Worm (Caenorhabditis elegans): Measurements from ENCODE around the gene sre-53.

Gene sre-53

ce11 chrII:12303142-12303541 is 20.1 kb downstream of the sre-53 start, which contains the start of gene sre-50:
TSS of gene sre-50 (plus strand) at chrII:12303525.
- TF ChIP-seq dmd-4 (tag; optimal IDR thresholded peaks at IDR 0.05) (no peak), unc-62 (GFP tag; optimal IDR thresholded peaks at IDR 0.05) (no peak), ZK546.5 (tag; optimal IDR thresholded peaks at IDR 0.05) (no peak), nhr-237 (tag; optimal IDR thresholded peaks at IDR 0.05) (no peak), ceh-82 (tag; optimal IDR thresholded peaks at IDR 0.05) (no peak), elt-1 (tag; optimal IDR thresholded peaks at IDR 0.05) (no peak), mdl-1 (tag; optimal IDR thresholded peaks at IDR 0.05) (no peak), C34F6.9 (tag; optimal IDR thresholded peaks at IDR 0.05) (no peak), lin-13 (GFP tag; optimal IDR thresholded peaks at IDR 0.05) (no peak), nhr-10 (tag; optimal IDR thresholded peaks at IDR 0.05) (no peak), elt-3 (tag; optimal IDR thresholded peaks at IDR 0.05) (no peak), snpc-4 (tag; optimal IDR thresholded peaks at IDR 0.05) (no peak), ceh-16 (tag; optimal IDR thresholded peaks at IDR 0.05) (no peak), mab-5 (tag; optimal IDR thresholded peaks at IDR 0.05) (no peak), nhr-129 (tag; optimal IDR thresholded peaks at IDR 0.05) (no peak), lsy-2 (tag; optimal IDR thresholded peaks at IDR 0.05) (no peak), fos-1 (tag; optimal IDR thresholded peaks at IDR 0.05) (no peak)

DNA sequence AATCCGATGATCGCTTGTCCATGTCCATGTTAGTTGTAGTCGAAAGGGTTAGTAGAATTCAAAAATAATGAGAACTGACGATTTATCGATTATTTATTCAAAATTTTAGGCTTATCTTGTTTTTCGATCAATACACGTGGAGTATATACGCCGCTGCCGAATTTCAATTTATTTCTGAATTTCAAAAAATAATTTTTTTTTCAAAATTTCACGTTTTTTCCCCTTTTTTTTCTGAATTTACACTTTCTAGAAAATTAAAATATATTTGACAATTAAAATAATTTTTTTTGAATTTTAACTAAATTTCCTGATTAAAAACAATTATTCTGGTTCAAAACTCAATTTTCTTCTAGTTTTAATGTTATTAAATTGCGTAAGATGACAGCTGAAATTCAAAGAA is 20.9 kb downstream of the sre-53 start, which contains the start of gene C50E10.1:
Gene C50E10.1 (minus strand): TSS at position 101 of the 400 bp plus-strand sequence.
- TF ChIP-seq peb-1 (tag; optimal IDR thresholded peaks at IDR 0.05), result no peak
- no peak for TF ChIP-seq nhr-25 (tag; optimal IDR thresholded peaks at IDR 0.05)
- TF ChIP-seq nhr-77 (tag; optimal IDR thresholded peaks at IDR 0.05), result no peak

DNA sequence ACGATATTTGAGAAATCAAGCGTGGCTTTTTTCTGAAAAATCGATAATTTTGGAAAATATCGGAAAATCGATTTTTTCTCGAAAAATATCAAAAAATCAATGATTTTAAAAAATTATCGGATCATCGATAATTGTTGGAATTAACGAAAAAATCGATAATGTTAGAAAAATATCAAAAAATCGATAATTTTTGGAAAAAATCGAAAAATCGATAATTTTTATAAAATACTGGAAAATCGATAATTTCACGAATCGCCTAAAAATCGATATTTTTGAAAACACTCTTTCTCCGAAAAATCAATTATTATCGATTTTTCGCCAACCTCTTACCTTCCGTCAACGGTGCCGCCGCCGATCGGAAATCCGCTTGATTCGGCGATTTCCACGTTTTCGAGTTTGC is 22.0 kb downstream of the sre-53 start:
- no peak for TF ChIP-seq egl-27 (tag; optimal IDR thresholded peaks at IDR 0.05)
- TF ChIP-seq unc-55 (GFP tag; optimal IDR thresholded peaks at IDR 0.05), result no peak
- no peak for TF ChIP-seq nhr-12 (tag; optimal IDR thresholded peaks at IDR 0.05)
- no peak for TF ChIP-seq ama-1 (optimal IDR thresholded peaks at IDR 0.05)
- no peak for TF ChIP-seq aly-2 (tag; optimal IDR thresholded peaks at IDR 0.05)
- no peak for TF ChIP-seq blmp-1 (tag; optimal IDR thresholded peaks at IDR 0.05; ENCODE audit: insufficient read depth)
- no peak for TF ChIP-seq nhr-129 (tag; optimal IDR thresholded peaks at IDR 0.05)
- no peak for TF ChIP-seq R02D3.7 (tag; optimal IDR thresholded peaks at IDR 0.05)
- no peak for TF ChIP-seq snpc-4 (tag; optimal IDR thresholded peaks at IDR 0.05)
- TF ChIP-seq lin-39 (tag; optimal IDR thresholded peaks at IDR 0.05), result no peak
- TF ChIP-seq dmd-4 (tag; optimal IDR thresholded peaks at IDR 0.05), result no peak
- no peak for TF ChIP-seq sma-9 (GFP tag; optimal IDR thresholded peaks at IDR 0.05)
- TF ChIP-seq sma-9 (tag; optimal IDR thresholded peaks at IDR 0.05), result no peak

DNA sequence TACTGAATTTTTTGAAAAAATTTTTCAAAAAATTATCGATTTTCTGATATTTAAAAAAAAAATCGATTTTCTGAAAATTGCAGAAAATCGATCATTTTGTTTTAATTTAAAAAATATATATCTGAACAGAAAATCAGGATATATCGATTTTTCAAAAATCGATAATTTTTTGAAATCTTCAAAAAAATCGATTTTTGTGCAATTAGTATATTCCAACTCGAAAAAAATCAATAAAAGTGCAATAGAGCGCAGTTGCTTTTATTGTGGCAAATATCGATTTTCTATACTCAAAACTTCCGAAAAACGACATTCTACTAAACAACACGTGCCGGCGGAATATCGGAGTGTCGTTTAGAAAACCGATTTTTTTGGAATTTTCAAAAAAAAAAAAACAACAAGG is 22.5 kb downstream of the sre-53 start:
- TF ChIP-seq ceh-82 (tag; optimal IDR thresholded peaks at IDR 0.05) (no peak), ama-1 (optimal IDR thresholded peaks at IDR 0.05) (no peak), nhr-11 (tag; optimal IDR thresholded peaks at IDR 0.05) (no peak), nhr-77 (tag; optimal IDR thresholded peaks at IDR 0.05) (no peak), zag-1 (tag; optimal IDR thresholded peaks at IDR 0.05) (no peak), sma-3 (GFP tag; optimal IDR thresholded peaks at IDR 0.05) (no peak), nhr-25 (tag; optimal IDR thresholded peaks at IDR 0.05) (no peak), R02D3.7 (tag; optimal IDR thresholded peaks at IDR 0.05) (no peak), snpc-4 (tag; optimal IDR thresholded peaks at IDR 0.05) (no peak)

DNA sequence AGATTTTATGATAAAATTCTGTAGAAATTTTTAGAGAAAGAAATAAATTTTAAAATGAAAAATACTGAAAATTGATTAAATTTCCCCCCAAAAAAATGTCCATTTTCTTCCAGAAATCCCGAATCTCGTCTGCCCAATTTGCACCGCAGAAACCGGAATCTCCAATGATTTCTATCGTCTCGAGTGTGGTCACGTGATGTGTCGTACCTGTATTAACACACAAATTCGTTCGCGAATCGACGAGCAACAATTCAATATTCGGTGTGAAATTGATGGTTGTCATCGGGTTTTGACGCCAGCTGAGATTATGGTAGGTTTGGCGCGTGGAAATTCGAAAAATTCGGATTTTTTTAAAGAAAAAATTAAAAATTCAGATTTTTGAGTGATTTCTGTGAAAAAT is 26.6 kb downstream of the sre-53 start:
- TF ChIP-seq mbf-1 (tag; optimal IDR thresholded peaks at IDR 0.05), result no peak
- TF ChIP-seq nhr-77 (tag; optimal IDR thresholded peaks at IDR 0.05), result no peak
- TF ChIP-seq mab-5 (tag; optimal IDR thresholded peaks at IDR 0.05), result no peak
- TF ChIP-seq nhr-12 (tag; optimal IDR thresholded peaks at IDR 0.05), result no peak
- TF ChIP-seq ZK546.5 (tag; optimal IDR thresholded peaks at IDR 0.05), result no peak
- TF ChIP-seq sma-3 (GFP tag; optimal IDR thresholded peaks at IDR 0.05), result no peak
- no peak for TF ChIP-seq crh-2 (tag; optimal IDR thresholded peaks at IDR 0.05)
- TF ChIP-seq nhr-23 (tag; optimal IDR thresholded peaks at IDR 0.05), result no peak
- TF ChIP-seq nhr-237 (tag; optimal IDR thresholded peaks at IDR 0.05), result no peak
- no peak for TF ChIP-seq elt-1 (tag; optimal IDR thresholded peaks at IDR 0.05)
- TF ChIP-seq unc-39 (tag; optimal IDR thresholded peaks at IDR 0.05), result no peak
- TF ChIP-seq ceh-16 (tag; optimal IDR thresholded peaks at IDR 0.05), result no peak
- no peak for TF ChIP-seq ceh-82 (tag; optimal IDR thresholded peaks at IDR 0.05)
- no peak for TF ChIP-seq dmd-4 (tag; optimal IDR thresholded peaks at IDR 0.05)
